Fruit fly (Drosophila melanogaster) whole organism, embryonic: ENCODE results near the gene CG6891.

Experiments
- CG10274 ChIP-seq: fragments of 200-800 bp; sonication (Bioruptor generic); optimal IDR thresholded peaks from 3 replicates; lab custom pipeline; 2017; ENCODE audit warnings: missing biosample characterization, mild to moderate bottlenecking, missing genetic modification characterization
- CG10366 ChIP-seq: fragments of 200-800 bp; sonication (Bioruptor generic); IDR thresholded peaks from 2 replicates; pipeline ENCODE4 v1.3.6; 2022; ENCODE audit warnings: missing biosample characterization, missing genetic modification characterization
- CG10431 ChIP-seq: fragments of 200-800 bp; sonication (Bioruptor generic); optimal IDR thresholded peaks from 3 replicates; lab custom pipeline; 2018; ENCODE audit warnings: missing biosample characterization, mild to moderate bottlenecking, missing genetic modification characterization
- CG11456 ChIP-seq: fragments of 200-800 bp; sonication (Bioruptor generic); IDR thresholded peaks from 3 replicates; pipeline ENCODE4 v1.3.6; 2022; ENCODE audit warnings: missing biosample characterization, missing genetic modification characterization
- CG11504 ChIP-seq: fragments of 200-800 bp; sonication (Bioruptor generic); optimal IDR thresholded peaks from 3 replicates; lab custom pipeline; 2019; ENCODE audit warnings: missing biosample characterization, mild to moderate bottlenecking, missing genetic modification characterization, moderate library complexity
- CG12071 ChIP-seq: fragments of 200-800 bp; sonication (Bioruptor generic); optimal IDR thresholded peaks from 3 replicates; lab custom pipeline; 2018; ENCODE audit warnings: missing biosample characterization, mild to moderate bottlenecking, missing genetic modification characterization
- CG12299 ChIP-seq: fragments of 200-800 bp; sonication (Bioruptor generic); optimal IDR thresholded peaks from 2 replicates; lab custom pipeline; 2018; ENCODE audit warnings: missing biosample characterization, mild to moderate bottlenecking, missing genetic modification characterization
- CG12659 ChIP-seq: fragments of 200-800 bp; sonication (Bioruptor generic); optimal IDR thresholded peaks from 3 replicates; lab custom pipeline; 2017; ENCODE audit warnings: mild to moderate bottlenecking, missing biosample characterization, missing genetic modification reagents, missing genetic modification characterization
- CG14014 ChIP-seq: fragments of 200-800 bp; sonication (Bioruptor generic); IDR thresholded peaks from 2 replicates; pipeline ENCODE4 v1.3.6; 2022; ENCODE audit warnings: missing biosample characterization, missing genetic modification characterization
- CG17385 ChIP-seq: fragments of 200-800 bp; sonication (Bioruptor generic); optimal IDR thresholded peaks from 3 replicates; lab custom pipeline; 2018; ENCODE audit warnings: missing biosample characterization, mild to moderate bottlenecking, missing genetic modification characterization
- CG18599 ChIP-seq: fragments of 200-800 bp; sonication (Bioruptor generic); optimal IDR thresholded peaks from 3 replicates; lab custom pipeline; 2017; ENCODE audit warnings: missing biosample characterization, missing genetic modification characterization, mild to moderate bottlenecking, moderate library complexity, missing genetic modification reagents
- CG32532 ChIP-seq: fragments of 200-800 bp; sonication (Bioruptor generic); IDR thresholded peaks from 2 replicates; pipeline ENCODE4 v1.3.6; 2022; ENCODE audit warnings: missing biosample characterization, missing genetic modification characterization
- CG43689 ChIP-seq: fragments of 200-800 bp; sonication (Bioruptor generic); IDR thresholded peaks from 2 replicates; pipeline ENCODE4 v1.3.6; 2022; ENCODE audit warnings: missing biosample characterization, missing genetic modification characterization
- CG8388 ChIP-seq: fragments of 200-800 bp; sonication (Bioruptor generic); optimal IDR thresholded peaks from 2 replicates; lab custom pipeline; 2019; ENCODE audit warnings: missing biosample characterization, mild to moderate bottlenecking, missing genetic modification characterization, moderate library complexity
- CTCF ChIP-seq: fragments of 200-800 bp; sonication (Bioruptor generic); optimal IDR thresholded peaks from 2 replicates; lab custom pipeline; 2017; ENCODE audit warnings: missing biosample characterization, mild to moderate bottlenecking, missing genetic modification characterization, moderate library complexity
- CkIIα-i1 ChIP-seq: fragments of 200-800 bp; sonication (Bioruptor generic); IDR thresholded peaks from 2 replicates; pipeline ENCODE4 v1.3.6; 2022; ENCODE audit warnings: missing biosample characterization, missing genetic modification characterization
- D19A ChIP-seq: fragments of 200-800 bp; optimal IDR thresholded peaks from 3 replicates; lab custom pipeline; 2019; ENCODE audit warnings: missing biosample characterization, mild to moderate bottlenecking, missing genetic modification characterization, moderate library complexity
- Dfd ChIP-seq, 2 experiments: fragments of >200 bp; optimal IDR thresholded peaks; 2 replicates each; lab custom pipeline; 2017; ENCODE audit warnings: missing biosample characterization in 2 of 2, missing genetic modification characterization in 2 of 2
- Dll ChIP-seq: fragments of 200-800 bp; sonication (Bioruptor generic); IDR thresholded peaks from 4 replicates; pipeline ENCODE4 v1.3.6; 2022; ENCODE audit warnings: missing biosample characterization, missing genetic modification characterization; ENCODE audit not compliant: partially characterized antibody
- E2f2 ChIP-seq: fragments of 200-800 bp; sonication (Bioruptor generic); IDR thresholded peaks from 2 replicates; pipeline ENCODE4 v1.3.6; 2022; ENCODE audit warnings: missing biosample characterization, missing genetic modification characterization
- Ets65A ChIP-seq: fragments of 200-800 bp; sonication (Bioruptor generic); peaks from one replicate; lab custom pipeline; 2016; ENCODE audit warnings: missing biosample characterization, missing genetic modification characterization
- Hr3 ChIP-seq: fragments of 200-800 bp; sonication (Bioruptor generic); optimal IDR thresholded peaks from 3 replicates; lab custom pipeline; 2016; ENCODE audit warnings: missing biosample characterization, missing genetic modification characterization
- Hr51 ChIP-seq, 2 experiments: fragments of 200-800 bp; sonication (Bioruptor generic); optimal IDR thresholded peaks; 2 replicates in 1 of 2; 3 replicates in 1 of 2; lab custom pipeline; 2016 to 2018; ENCODE audit warnings: missing biosample characterization in 2 of 2, missing genetic modification characterization in 2 of 2, mild to moderate bottlenecking in 1 of 2, moderate library complexity in 1 of 2
- Hr78 ChIP-seq, 2 experiments: fragments of 200-800 bp in 1 of 2; fragments of >200 bp in 1 of 2; sonication (Bioruptor generic) in 1 of 2; optimal IDR thresholded peaks; 2 replicates each; lab custom pipeline; 2017 to 2019; ENCODE audit warnings: missing biosample characterization in 2 of 2, missing genetic modification characterization in 2 of 2, mild to moderate bottlenecking in 1 of 2, moderate library complexity in 1 of 2
- Hsf ChIP-seq: fragments of 200-800 bp; sonication (Bioruptor generic); optimal IDR thresholded peaks from 3 replicates; lab custom pipeline; 2016; ENCODE audit warnings: missing biosample characterization, missing genetic modification characterization
- Jarid2 ChIP-seq: fragments of 200-800 bp; sonication (Bioruptor generic); optimal IDR thresholded peaks from 3 replicates; lab custom pipeline; 2017; ENCODE audit warnings: mild to moderate bottlenecking, missing biosample characterization, missing genetic modification reagents, missing genetic modification characterization
- Lhr ChIP-seq: fragments of 200-800 bp; sonication (Bioruptor generic); optimal IDR thresholded peaks from 3 replicates; lab custom pipeline; 2017; ENCODE audit warnings: mild to moderate bottlenecking, missing biosample characterization, missing genetic modification reagents, missing genetic modification characterization
- MBD-R2 ChIP-seq: fragments of 200-800 bp; sonication (Bioruptor generic); IDR thresholded peaks from 2 replicates; pipeline ENCODE4 v1.3.6; 2022; ENCODE audit warnings: missing biosample characterization, missing genetic modification characterization
- Med ChIP-seq: fragments of 200-800 bp; sonication (Bioruptor generic); peaks from one replicate; lab custom pipeline; 2016; ENCODE audit warnings: missing biosample characterization, missing genetic modification characterization, mild to moderate bottlenecking, inconsistent platforms, moderate library complexity
- Opbp ChIP-seq: fragments of 200-800 bp; sonication (Bioruptor generic); IDR thresholded peaks from 3 replicates; pipeline ENCODE4 v1.3.6; 2022; ENCODE audit warnings: missing biosample characterization, missing genetic modification characterization; ENCODE audit not compliant: partially characterized antibody
- Rx ChIP-seq: fragments of 200-800 bp; sonication (Bioruptor generic); IDR thresholded peaks from 2 replicates; pipeline ENCODE4 v1.3.6; 2022; ENCODE audit warnings: missing biosample characterization, missing genetic modification characterization
- Ssrp ChIP-seq: fragments of 200-800 bp; sonication (Bioruptor generic); optimal IDR thresholded peaks from 2 replicates; lab custom pipeline; 2018; ENCODE audit warnings: missing biosample characterization, mild to moderate bottlenecking, missing genetic modification characterization, moderate library complexity
- Taf1 ChIP-seq: fragments of 200-800 bp; sonication (Bioruptor generic); IDR thresholded peaks from 2 replicates; pipeline ENCODE4 v1.3.6; 2022; ENCODE audit warnings: missing biosample characterization, missing genetic modification characterization
- Vsx1 ChIP-seq: fragments of 200-800 bp; sonication (Bioruptor generic); optimal IDR thresholded peaks from 2 replicates; lab custom pipeline; 2017; ENCODE audit warnings: missing biosample characterization, mild to moderate bottlenecking, missing genetic modification characterization, missing genetic modification reagents
- abd-A ChIP-seq: fragments of 200-800 bp; sonication (Bioruptor generic); optimal IDR thresholded peaks from 3 replicates; lab custom pipeline; 2019; ENCODE audit warnings: missing biosample characterization, mild to moderate bottlenecking, missing genetic modification characterization, moderate library complexity
- btn ChIP-seq: fragments of 200-800 bp; sonication (Bioruptor generic); optimal IDR thresholded peaks from 2 replicates; lab custom pipeline; 2016; ENCODE audit warnings: missing biosample characterization, missing genetic modification characterization
- da ChIP-seq: fragments of 200-800 bp; sonication (Bioruptor generic); optimal IDR thresholded peaks from 2 replicates; lab custom pipeline; 2016; ENCODE audit warnings: missing biosample characterization, missing genetic modification characterization
- gcm2 ChIP-seq: fragments of 200-800 bp; sonication (Bioruptor generic); optimal IDR thresholded peaks from 2 replicates; lab custom pipeline; 2016; ENCODE audit warnings: missing biosample characterization, missing genetic modification characterization
- inv ChIP-seq: fragments of 200-800 bp; sonication (Bioruptor generic); IDR thresholded peaks from 2 replicates; pipeline ENCODE4 v1.3.6; 2022; ENCODE audit warnings: missing biosample characterization, missing genetic modification characterization; ENCODE audit not compliant: partially characterized antibody
- kah ChIP-seq: fragments of 200-800 bp; sonication (Bioruptor generic); optimal IDR thresholded peaks from 2 replicates; lab custom pipeline; 2018; ENCODE audit warnings: missing biosample characterization, mild to moderate bottlenecking, missing genetic modification characterization
- ken ChIP-seq: fragments of 200-800 bp; sonication (Bioruptor generic); IDR thresholded peaks from 3 replicates; pipeline ENCODE4 v1.3.6; 2022; ENCODE audit warnings: missing biosample characterization, missing genetic modification characterization
- maf-S ChIP-seq: fragments of 200-800 bp; sonication (Bioruptor generic); optimal IDR thresholded peaks from 2 replicates; lab custom pipeline; 2016; ENCODE audit warnings: missing biosample characterization, missing genetic modification characterization
- mam ChIP-seq: fragments of 200-800 bp; sonication (Bioruptor generic); optimal IDR thresholded peaks from 3 replicates; lab custom pipeline; 2016; ENCODE audit warnings: missing biosample characterization, missing genetic modification characterization
- onecut ChIP-seq: fragments of 200-800 bp; sonication (Bioruptor generic); IDR thresholded peaks from 2 replicates; pipeline ENCODE4 v1.3.6; 2022; ENCODE audit warnings: missing biosample characterization, missing genetic modification characterization
- pb ChIP-seq: fragments of 200-800 bp; sonication (Bioruptor generic); optimal IDR thresholded peaks from 3 replicates; lab custom pipeline; 2016; ENCODE audit warnings: missing biosample characterization, missing genetic modification characterization
- pfk ChIP-seq: fragments of 200-800 bp; sonication (Bioruptor generic); optimal IDR thresholded peaks from 2 replicates; lab custom pipeline; 2018; ENCODE audit warnings: missing biosample characterization, mild to moderate bottlenecking, missing genetic modification characterization, moderate library complexity
- pzg ChIP-seq: fragments of 200-800 bp; sonication (Bioruptor generic); optimal IDR thresholded peaks from 3 replicates; lab custom pipeline; 2018; ENCODE audit warnings: missing biosample characterization, mild to moderate bottlenecking, missing genetic modification characterization, moderate library complexity
- run ChIP-seq: fragments of 200-800 bp; sonication (Bioruptor generic); optimal IDR thresholded peaks from 3 replicates; lab custom pipeline; 2018; ENCODE audit warnings: missing biosample characterization, mild to moderate bottlenecking, missing genetic modification characterization
- sob ChIP-seq: fragments of 200-800 bp; sonication (Bioruptor generic); IDR thresholded peaks from 2 replicates; pipeline ENCODE4 v1.3.6; 2022; ENCODE audit warnings: missing biosample characterization, missing genetic modification characterization
- stwl ChIP-seq: fragments of 200-800 bp; sonication (Bioruptor generic); optimal IDR thresholded peaks from 3 replicates; lab custom pipeline; 2018; ENCODE audit warnings: missing biosample characterization, mild to moderate bottlenecking, missing genetic modification characterization, moderate library complexity
- yki ChIP-seq: fragments of >200 bp; optimal IDR thresholded peaks from 3 replicates; lab custom pipeline; 2018

Gene CG6891

dm6 chrX:18812111-18812510 lies 37.1 kb downstream of the CG6891 start (continued):
- TF ChIP-seq CG8388 (GFP tag; lab: Kevin White, UChicago), result no peak
- no peak for TF ChIP-seq run (tag; lab: Kevin White, UChicago)
- no peak for TF ChIP-seq CG10274
- no peak for TF ChIP-seq maf-S (GFP tag; lab: Kevin White, UChicago)
- no peak for TF ChIP-seq inv
- peak in 1 of 2 experiments; percentile 15 for TF ChIP-seq Hr51 (GFP tag; optimal IDR thresholded peaks at IDR 0.05; lab: Kevin White, UChicago)

dm6 chrX:18813049-18813448 lies 38.0 kb downstream of the CG6891 start, which contains the start of gene CG42450:
Gene CG42450 (plus strand): TSS chrX:18813297.
- no peak for TF ChIP-seq Vsx1 (GFP tag; lab: Kevin White, UChicago)
- TF ChIP-seq Dll (GFP tag; lab: Robert Waterston, UW), result peak; percentile 32; the same call in 1 of the 4 replicates
- TF ChIP-seq pfk (GFP tag; lab: Kevin White, UChicago), result no peak
- no peak for TF ChIP-seq CG12299 (tag; lab: Kevin White, UChicago)
- no peak for TF ChIP-seq MBD-R2 (GFP tag; lab: Robert Waterston, UW)
- TF ChIP-seq sob (GFP tag; lab: Robert Waterston, UW), result no peak
- no peak for TF ChIP-seq Hr3 (GFP tag; lab: Kevin White, UChicago)
- TF ChIP-seq CG18599 (GFP tag; lab: Kevin White, UChicago), result peak; percentile 8
- peak; percentile 44; the same call in 1 of the 2 replicates for TF ChIP-seq onecut (GFP tag; lab: Robert Waterston, UW)
- no peak for TF ChIP-seq Lhr (GFP tag; lab: Kevin White, UChicago)
- no peak for TF ChIP-seq CG43689 (GFP tag; lab: Robert Waterston, UW)
- peak; percentile 13 for TF ChIP-seq pzg (GFP tag; lab: Kevin White, UChicago)
- no peak for TF ChIP-seq Dfd (GFP tag; optimal IDR thresholded peaks at IDR 0.05; lab: Kevin White, UChicago)
- TF ChIP-seq CG12659 (GFP tag; lab: Kevin White, UChicago), result no peak
- TF ChIP-seq E2f2 (GFP tag; lab: Robert Waterston, UW), result 0 out of 2 replicates have a peak, but pooled peaks have one; percentile 6
- TF ChIP-seq kah (GFP tag; lab: Kevin White, UChicago), result no peak
- TF ChIP-seq CkIIα-i1, result no peak
- no peak for TF ChIP-seq Jarid2 (GFP tag; lab: Kevin White, UChicago)
- peak; percentile 3 for TF ChIP-seq Ets65A (GFP tag; lab: Kevin White, UChicago)
- TF ChIP-seq da (GFP tag; lab: Kevin White, UChicago), result no peak
- no peak for TF ChIP-seq Ssrp
- no peak for TF ChIP-seq Hsf (GFP tag; lab: Kevin White, UChicago)
- TF ChIP-seq pb (GFP tag; lab: Kevin White, UChicago), result no peak
- no peak for TF ChIP-seq ken (GFP tag; lab: Robert Waterston, UW)
- no peak for TF ChIP-seq CG10366 (GFP tag; lab: Robert Waterston, UW)
- TF ChIP-seq stwl (tag; lab: Kevin White, UChicago), result no peak
- TF ChIP-seq CG17385, result peak; percentile 6
- no peak for TF ChIP-seq yki (lab: Kevin White, UChicago)
- no peak for TF ChIP-seq CTCF (GFP tag; lab: Kevin White, UChicago)
- TF ChIP-seq CG10431 (GFP tag; lab: Kevin White, UChicago), result no peak
- TF ChIP-seq btn (GFP tag; lab: Kevin White, UChicago), result no peak
- TF ChIP-seq abd-A (tag; lab: Kevin White, UChicago), result peak; percentile 7
- TF ChIP-seq Taf1 (GFP tag; lab: Robert Waterston, UW), result no peak
- no peak for TF ChIP-seq gcm2
- TF ChIP-seq CG14014 (GFP tag; lab: Robert Waterston, UW), result no peak
- no peak for TF ChIP-seq CG11456 (GFP tag; lab: Robert Waterston, UW)
- no peak for TF ChIP-seq Hr78 (GFP tag; optimal IDR thresholded peaks at IDR 0.05; lab: Kevin White, UChicago)
- no peak for TF ChIP-seq CG10274
- TF ChIP-seq Med, result peak; percentile 59
- TF ChIP-seq Opbp (GFP tag; lab: Robert Waterston, UW), result no peak
- no peak for TF ChIP-seq Rx (GFP tag; lab: Robert Waterston, UW)
- TF ChIP-seq mam (GFP tag; lab: Kevin White, UChicago), result no peak
- TF ChIP-seq D19A (tag; lab: Kevin White, UChicago), result no peak
- no peak for TF ChIP-seq CG32532 (GFP tag; lab: Robert Waterston, UW)
- TF ChIP-seq CG11504, result no peak
- TF ChIP-seq CG12071 (GFP tag; lab: Kevin White, UChicago), result no peak
